Worm (Caenorhabditis elegans): ENCODE data around the gene hsb-1.

Gene hsb-1

ce11 chrIV:12527217-12527616 lies 39.8 kb downstream of the hsb-1 start, which contains the start of gene F53B2.8:
TSS of gene F53B2.8 (minus strand) at chrIV:12527396.
- TF ChIP-seq hlh-11 (tag; optimal IDR thresholded peaks at IDR 0.05) (peak; percentile 75), madf-5 (GFP tag; IDR thresholded peaks at IDR 0.05) (no peak), mes-2 (tag; optimal IDR thresholded peaks at IDR 0.05; ENCODE audit: poor library complexity, severe bottlenecking) (peak; percentile 52), nhr-48 (tag; optimal IDR thresholded peaks at IDR 0.05) (peak; percentile 23), lin-1 (GFP tag; IDR thresholded peaks at IDR 0.05) (peak; percentile 48; the same call in 1 of the 2 replicates), lsy-2 (tag; optimal IDR thresholded peaks at IDR 0.05) (peak; percentile 17 to 37), dve-1 (tag; optimal IDR thresholded peaks at IDR 0.05; ENCODE audit: insufficient read depth) (peak; percentile 73), dmd-6 (GFP tag; IDR thresholded peaks at IDR 0.05) (peak; percentile 81), nhr-6 (tag; optimal IDR thresholded peaks at IDR 0.05) (peak; percentile 95), dpl-1 (GFP tag; optimal IDR thresholded peaks at IDR 0.05) (peak; percentile 15), spr-1 (tag; optimal IDR thresholded peaks at IDR 0.05) (no peak), unc-62 (GFP tag; optimal IDR thresholded peaks at IDR 0.05 in 1 of 2) (peak in 1 of 2 experiments; percentile 26), unc-62 (tag; optimal IDR thresholded peaks at IDR 0.05) (no peak), nhr-28 (tag; optimal IDR thresholded peaks at IDR 0.05) (peak; percentile 99), daf-16 (GFP tag; optimal IDR thresholded peaks at IDR 0.05) (peak in 1 of 2 experiments; percentile 40), daf-16 (tag; optimal IDR thresholded peaks at IDR 0.05) (peak; percentile 98), php-3 (GFP tag; IDR thresholded peaks at IDR 0.05) (0 out of 2 replicates have a peak, but pooled peaks have one; percentile 38), ceh-28 (tag; optimal IDR thresholded peaks at IDR 0.05) (no peak), nhr-111 (GFP tag; optimal IDR thresholded peaks at IDR 0.05) (no peak), lin-39 (tag; optimal IDR thresholded peaks at IDR 0.05) (no peak), mdl-1 (tag; optimal IDR thresholded peaks at IDR 0.05) (peak in 1 of 2 experiments; percentile 8), ztf-7 (tag; optimal IDR thresholded peaks at IDR 0.05) (peak; percentile 53), hlh-30 (tag; optimal IDR thresholded peaks at IDR 0.05; ENCODE audit: insufficient read depth) (peak; percentile 67), mxl-3 (GFP tag; optimal IDR thresholded peaks at IDR 0.05) (peak; percentile 10), snpc-1.2 (GFP tag; IDR thresholded peaks at IDR 0.05) (no peak), pqm-1 (tag; optimal IDR thresholded peaks at IDR 0.05) (peak; percentile 88), nhr-102 (tag; optimal IDR thresholded peaks at IDR 0.05) (peak; percentile 37), nhr-77 (tag; optimal IDR thresholded peaks at IDR 0.05) (peak; percentile 56), D1046.2 (GFP tag; IDR thresholded peaks at IDR 0.05) (no peak), nhr-11 (tag; optimal IDR thresholded peaks at IDR 0.05) (peak; percentile 10), T20F7.1 (GFP tag; optimal IDR thresholded peaks at IDR 0.05) (peak; percentile 50), F44E2.7 (GFP tag; IDR thresholded peaks at IDR 0.05) (no peak)

- TF ChIP-seq dmd-6 (GFP tag; IDR thresholded peaks at IDR 0.05) (no peak), unc-62 (GFP tag; optimal IDR thresholded peaks at IDR 0.05 in 1 of 2) (peak in 1 of 2 experiments; percentile 58), unc-62 (tag; optimal IDR thresholded peaks at IDR 0.05) (no peak), aha-1 (tag) (no peak), T20F7.1 (GFP tag; optimal IDR thresholded peaks at IDR 0.05) (no peak)
Measured at ce11 chrIV:12525409-12525808, 41.6 kb downstream of the hsb-1 start, which contains the start of gene eak-4. TSS of gene eak-4 (minus strand) at chrIV:12525509.

ce11 chrIV:12522521-12522920 lies 44.5 kb downstream of the hsb-1 start, which contains the start of gene sru-13:
TSS of gene sru-13 (minus strand) at chrIV:12522621.
- TF ChIP-seq aha-1 (tag): peak; percentile 75
- TF ChIP-seq ceh-44 (GFP tag; IDR thresholded peaks at IDR 0.05): no peak

- TF ChIP-seq nhr-41 (GFP tag; IDR thresholded peaks at IDR 0.05) (no peak), unc-62 (GFP tag; optimal IDR thresholded peaks at IDR 0.05 in 1 of 2) (peak in 1 of 2 experiments; percentile 16), unc-62 (tag; optimal IDR thresholded peaks at IDR 0.05) (no peak), mdl-1 (tag; optimal IDR thresholded peaks at IDR 0.05) (no peak), ces-1 (GFP tag; optimal IDR thresholded peaks at IDR 0.05) (no peak)
Measured at ce11 chrIV:12520150-12520549, 46.9 kb downstream of the hsb-1 start, which contains the start of gene tsp-4. TSS of gene tsp-4 (minus strand) at chrIV:12520250.

Measured in whole organism, L4 larva.